Fruit fly (Drosophila melanogaster) whole organism, embryonic: Measurements from ENCODE around the gene Pde11.

Experiments
- Atf6 ChIP-seq: fragments of 200-800 bp; sonication (Bioruptor generic); IDR thresholded peaks from 2 replicates; pipeline ENCODE4 v1.3.6; 2022; ENCODE audit warnings: missing biosample characterization, missing genetic modification characterization
- B-H1 ChIP-seq: fragments of 200-800 bp; sonication (Bioruptor generic); IDR thresholded peaks from 3 replicates; pipeline ENCODE4 v1.3.6; 2022; ENCODE audit warnings: missing biosample characterization, missing genetic modification characterization
- B-H2 ChIP-seq: fragments of 200-800 bp; sonication (Bioruptor generic); optimal IDR thresholded peaks from 2 replicates; lab custom pipeline; 2018; ENCODE audit warnings: missing biosample characterization, mild to moderate bottlenecking, missing genetic modification characterization
- Bteb2 ChIP-seq: fragments of 200-800 bp; sonication (Bioruptor generic); optimal IDR thresholded peaks from 2 replicates; lab custom pipeline; 2016; ENCODE audit warnings: missing biosample characterization, missing genetic modification characterization
- CG10462 ChIP-seq: fragments of 200-800 bp; sonication (Bioruptor generic); optimal IDR thresholded peaks from 2 replicates; lab custom pipeline; 2016; ENCODE audit warnings: missing biosample characterization, missing genetic modification characterization
- CG12299 ChIP-seq: fragments of 200-800 bp; sonication (Bioruptor generic); optimal IDR thresholded peaks from 2 replicates; lab custom pipeline; 2018; ENCODE audit warnings: missing biosample characterization, mild to moderate bottlenecking, missing genetic modification characterization
- CG12769 ChIP-seq: fragments of 200-800 bp; sonication (Bioruptor generic); optimal IDR thresholded peaks from 2 replicates; lab custom pipeline; 2019; ENCODE audit warnings: missing biosample characterization, mild to moderate bottlenecking, missing genetic modification characterization, moderate library complexity
- CG16863 ChIP-seq: fragments of 200-800 bp; sonication (Bioruptor generic); optimal IDR thresholded peaks from 3 replicates; lab custom pipeline; 2016; ENCODE audit warnings: missing biosample characterization, missing genetic modification characterization
- CG18599 ChIP-seq: fragments of 200-800 bp; sonication (Bioruptor generic); optimal IDR thresholded peaks from 3 replicates; lab custom pipeline; 2017; ENCODE audit warnings: missing biosample characterization, missing genetic modification characterization, mild to moderate bottlenecking, moderate library complexity, missing genetic modification reagents
- CG18619 ChIP-seq: fragments of 200-800 bp; sonication (Bioruptor generic); optimal IDR thresholded peaks from 3 replicates; lab custom pipeline; 2017; ENCODE audit warnings: missing biosample characterization, mild to moderate bottlenecking, missing genetic modification characterization
- CG32772 ChIP-seq: fragments of 200-800 bp; sonication (Bioruptor generic); IDR thresholded peaks from 2 replicates; pipeline ENCODE4 v1.3.6; 2022; ENCODE audit warnings: missing biosample characterization, missing genetic modification characterization
- CG3847 ChIP-seq: fragments of 200-800 bp; sonication (Bioruptor generic); IDR thresholded peaks from 2 replicates; pipeline ENCODE4 v1.3.6; 2022; ENCODE audit warnings: missing biosample characterization, missing genetic modification characterization
- CG4360 ChIP-seq: fragments of 200-800 bp; sonication (Bioruptor generic); IDR thresholded peaks from 2 replicates; pipeline ENCODE4 v1.3.6; 2022; ENCODE audit warnings: missing biosample characterization, missing genetic modification characterization
- CG4404 ChIP-seq: fragments of 200-800 bp; sonication (Bioruptor generic); IDR thresholded peaks from 2 replicates; pipeline ENCODE4 v1.3.6; 2022; ENCODE audit warnings: missing biosample characterization, missing genetic modification characterization
- CG4707 ChIP-seq: fragments of 200-800 bp; sonication (Bioruptor generic); optimal IDR thresholded peaks from 2 replicates; lab custom pipeline; 2018; ENCODE audit warnings: missing biosample characterization, mild to moderate bottlenecking, missing genetic modification characterization, moderate library complexity
- CG4730 ChIP-seq: fragments of 200-800 bp; sonication (Bioruptor generic); IDR thresholded peaks from 2 replicates; pipeline ENCODE4 v1.3.6; 2022; ENCODE audit warnings: missing biosample characterization, missing genetic modification characterization
- CG9876 ChIP-seq: fragments of 200-800 bp; sonication (Bioruptor generic); optimal IDR thresholded peaks from 2 replicates; lab custom pipeline; 2016; ENCODE audit warnings: missing biosample characterization, missing genetic modification characterization
- CoRest ChIP-seq: fragments of 200-800 bp; sonication (Bioruptor generic); optimal IDR thresholded peaks from 3 replicates; lab custom pipeline; 2018; ENCODE audit warnings: missing biosample characterization, mild to moderate bottlenecking, missing genetic modification characterization, moderate library complexity
- E2f2 ChIP-seq: fragments of 200-800 bp; sonication (Bioruptor generic); IDR thresholded peaks from 2 replicates; pipeline ENCODE4 v1.3.6; 2022; ENCODE audit warnings: missing biosample characterization, missing genetic modification characterization
- Fer3 ChIP-seq: fragments of 200-800 bp; sonication (Bioruptor generic); optimal IDR thresholded peaks from 2 replicates; lab custom pipeline; 2018; ENCODE audit warnings: missing biosample characterization, mild to moderate bottlenecking, missing genetic modification characterization, moderate library complexity
- HLH4C ChIP-seq: fragments of 200-800 bp; sonication (Bioruptor generic); IDR thresholded peaks from 3 replicates; pipeline ENCODE4 v1.3.6; 2022; ENCODE audit warnings: missing biosample characterization, missing genetic modification characterization; ENCODE audit not compliant: partially characterized antibody
- Hey ChIP-seq: fragments of 200-800 bp; sonication (Bioruptor generic); optimal IDR thresholded peaks from 3 replicates; lab custom pipeline; 2018; ENCODE audit warnings: missing biosample characterization, mild to moderate bottlenecking, missing genetic modification characterization
- Hmr ChIP-seq: fragments of 200-800 bp; sonication (Bioruptor generic); optimal IDR thresholded peaks from 3 replicates; lab custom pipeline; 2017; ENCODE audit warnings: mild to moderate bottlenecking, missing biosample characterization, missing genetic modification reagents, missing genetic modification characterization
- Lhr ChIP-seq: fragments of 200-800 bp; sonication (Bioruptor generic); optimal IDR thresholded peaks from 3 replicates; lab custom pipeline; 2017; ENCODE audit warnings: mild to moderate bottlenecking, missing biosample characterization, missing genetic modification reagents, missing genetic modification characterization
- Lim3 ChIP-seq: fragments of 200-800 bp; sonication (Bioruptor generic); IDR thresholded peaks from 2 replicates; pipeline ENCODE4 v1.3.6; 2022; ENCODE audit warnings: missing biosample characterization, missing genetic modification characterization
- MBD-R2 ChIP-seq: fragments of 200-800 bp; sonication (Bioruptor generic); IDR thresholded peaks from 2 replicates; pipeline ENCODE4 v1.3.6; 2022; ENCODE audit warnings: missing biosample characterization, missing genetic modification characterization
- Nf-YA ChIP-seq: fragments of 200-800 bp; sonication (Bioruptor generic); IDR thresholded peaks from 2 replicates; pipeline ENCODE4 v1.3.6; 2022; ENCODE audit warnings: missing biosample characterization, missing genetic modification characterization
- Ravus ChIP-seq: fragments of 200-800 bp; sonication (Bioruptor generic); IDR thresholded peaks from 2 replicates; pipeline ENCODE4 v1.3.6; 2022; ENCODE audit warnings: missing biosample characterization, missing genetic modification characterization
- Scr ChIP-seq: fragments of 200-800 bp; sonication (Bioruptor generic); IDR thresholded peaks from 2 replicates; pipeline ENCODE4 v1.3.6; 2022; ENCODE audit warnings: missing biosample characterization, missing genetic modification characterization; ENCODE audit not compliant: partially characterized antibody
- Sox100B ChIP-seq: fragments of 200-800 bp; sonication (Bioruptor generic); optimal IDR thresholded peaks from 3 replicates; lab custom pipeline; 2018; ENCODE audit warnings: missing biosample characterization, mild to moderate bottlenecking, missing genetic modification characterization
- TFAM ChIP-seq: fragments of 200-800 bp; sonication (Bioruptor generic); optimal IDR thresholded peaks from 2 replicates; lab custom pipeline; 2017; ENCODE audit warnings: missing biosample characterization, missing genetic modification characterization, inconsistent platforms
- bbx ChIP-seq: fragments of 200-800 bp; sonication (Bioruptor generic); IDR thresholded peaks from 2 replicates; pipeline ENCODE4 v1.3.6; 2022; ENCODE audit warnings: missing biosample characterization, missing genetic modification characterization; ENCODE audit not compliant: partially characterized antibody
- croc ChIP-seq: fragments of 200-800 bp; sonication (Bioruptor generic); conservative IDR thresholded peaks from 3 replicates; pipeline ENCODE4 v1.3.6; 2022; ENCODE audit warnings: missing biosample characterization, missing genetic modification characterization
- crp ChIP-seq, 2 experiments: fragments of 200-800 bp; sonication (Bioruptor generic); optimal IDR thresholded peaks; 2 replicates in 1 of 2; 3 replicates in 1 of 2; lab custom pipeline; 2017; ENCODE audit warnings: missing biosample characterization in 2 of 2, missing genetic modification characterization in 2 of 2, mild to moderate bottlenecking in 1 of 2, moderate library complexity in 1 of 2
- danr ChIP-seq: fragments of 200-800 bp; sonication (Bioruptor generic); IDR thresholded peaks from 2 replicates; pipeline ENCODE4 v1.3.6; 2022; ENCODE audit warnings: missing biosample characterization, missing genetic modification characterization
- esg ChIP-seq: fragments of 200-800 bp; sonication (Bioruptor generic); conservative IDR thresholded peaks from 2 replicates; pipeline ENCODE4 v1.3.6; 2022; ENCODE audit warnings: missing biosample characterization, missing genetic modification characterization
- ftz-f1 ChIP-seq: fragments of 200-800 bp; sonication (Bioruptor generic); optimal IDR thresholded peaks from 2 replicates; lab custom pipeline; 2016; ENCODE audit warnings: missing biosample characterization, missing genetic modification characterization
- fu2 ChIP-seq: fragments of 200-800 bp; sonication (Bioruptor generic); optimal IDR thresholded peaks from 2 replicates; lab custom pipeline; 2016; ENCODE audit warnings: missing biosample characterization, missing genetic modification characterization
- her ChIP-seq: fragments of 200-800 bp; sonication (Bioruptor generic); optimal IDR thresholded peaks from 2 replicates; lab custom pipeline; 2016; ENCODE audit warnings: missing biosample characterization, missing genetic modification characterization
- klu ChIP-seq: fragments of 200-800 bp; sonication (Bioruptor generic); IDR thresholded peaks from 2 replicates; pipeline ENCODE4 v1.3.6; 2022; ENCODE audit warnings: missing biosample characterization, missing genetic modification characterization
- nerfin-2 ChIP-seq: fragments of 200-800 bp; sonication (Bioruptor generic); IDR thresholded peaks from 2 replicates; pipeline ENCODE4 v1.3.6; 2022; ENCODE audit warnings: missing biosample characterization, missing genetic modification characterization; ENCODE audit not compliant: partially characterized antibody
- otp ChIP-seq: fragments of 200-800 bp; sonication (Bioruptor generic); IDR thresholded peaks from 3 replicates; pipeline ENCODE4, ENCODE4 v1.3.6; 2022; ENCODE audit warnings: missing biosample characterization, missing genetic modification characterization
- row ChIP-seq: fragments of 200-800 bp; sonication (Bioruptor generic); IDR thresholded peaks from 3 replicates; pipeline ENCODE4 v1.3.6; 2022; ENCODE audit warnings: missing biosample characterization, missing genetic modification characterization
- sc ChIP-seq, 3 experiments: fragments of >200 bp in 2 of 3; fragments of 200-800 bp in 1 of 3; sonication (Bioruptor generic) in 1 of 3; optimal IDR thresholded peaks; 2 replicates in 2 of 3; 3 replicates in 1 of 3; lab custom pipeline; 2017; ENCODE audit warnings: mild to moderate bottlenecking in 1 of 3, missing biosample characterization in 1 of 3, missing genetic modification characterization in 1 of 3, missing genetic modification reagents in 1 of 3
- sima ChIP-seq: fragments of 200-800 bp; sonication (Bioruptor generic); optimal IDR thresholded peaks from 2 replicates; lab custom pipeline; 2016; ENCODE audit warnings: missing biosample characterization, missing genetic modification characterization
- slbo ChIP-seq: fragments of 200-800 bp; sonication (Bioruptor generic); IDR thresholded peaks from 2 replicates; pipeline ENCODE4 v1.3.6; 2022; ENCODE audit warnings: missing biosample characterization, missing genetic modification characterization
- tgo ChIP-seq: fragments of 200-800 bp; sonication (Bioruptor generic); IDR thresholded peaks from 3 replicates; pipeline ENCODE4 v1.3.6; 2022; ENCODE audit warnings: missing biosample characterization, missing genetic modification characterization
- tll ChIP-seq, 2 experiments: fragments of 200-800 bp in 1 of 2; fragments of >200 bp in 1 of 2; sonication (Bioruptor generic) in 1 of 2; optimal IDR thresholded peaks; 2 replicates each; lab custom pipeline; 2017 to 2019; ENCODE audit warnings: missing biosample characterization in 2 of 2, missing genetic modification characterization in 2 of 2, mild to moderate bottlenecking in 1 of 2, moderate library complexity in 1 of 2
- toy ChIP-seq: fragments of 200-800 bp; sonication (Bioruptor generic); IDR thresholded peaks from 2 replicates; pipeline ENCODE4 v1.3.6; 2022; ENCODE audit warnings: missing biosample characterization, missing genetic modification characterization
- twi ChIP-seq: fragments of 200-800 bp; optimal IDR thresholded peaks from 2 replicates; lab custom pipeline; 2019; ENCODE audit warnings: missing biosample characterization, mild to moderate bottlenecking, missing genetic modification characterization, moderate library complexity

Gene Pde11

dm6 chr2L:18617003-18617402 is 26.9 kb upstream of the Pde11 start, which contains the start of gene MESR3 (continued):
- TF ChIP-seq croc (GFP tag; lab: Robert Waterston, UW): no peak; the same call in 1 of the 3 replicates
- TF ChIP-seq Lim3: no peak
- 0 out of 3 replicates have a peak, but pooled peaks have one; percentile 37 for TF ChIP-seq HLH4C (GFP tag; lab: Robert Waterston, UW)
- TF ChIP-seq crp (GFP tag; optimal IDR thresholded peaks at IDR 0.05; lab: Kevin White, UChicago): no peak
- no peak for TF ChIP-seq sima (GFP tag; lab: Kevin White, UChicago)
- peak; percentile 40 for TF ChIP-seq esg
- peak; percentile 85 for TF ChIP-seq CG18599 (GFP tag; lab: Kevin White, UChicago)
- TF ChIP-seq CoRest (tag; lab: Kevin White, UChicago): peak; percentile 74
- TF ChIP-seq bbx (GFP tag; lab: Robert Waterston, UW): peak; percentile 53; the same call in 1 of the 2 replicates
- TF ChIP-seq twi (tag; lab: Kevin White, UChicago): no peak
- TF ChIP-seq CG4404 (GFP tag; lab: Robert Waterston, UW): no peak
- TF ChIP-seq her (GFP tag; lab: Kevin White, UChicago): peak; percentile 43
- TF ChIP-seq B-H2 (GFP tag; lab: Kevin White, UChicago): peak; percentile 61
- no peak; the same call in 1 of the 2 replicates for TF ChIP-seq Scr (GFP tag; lab: Robert Waterston, UW)
- no peak for TF ChIP-seq TFAM (GFP tag; lab: Kevin White, UChicago)
- TF ChIP-seq Atf6 (GFP tag; lab: Robert Waterston, UW): peak; percentile 75
- TF ChIP-seq MBD-R2 (GFP tag; lab: Robert Waterston, UW): peak; percentile 46; the same call in 1 of the 2 replicates
- no peak for TF ChIP-seq klu
- no peak for TF ChIP-seq sc (optimal IDR thresholded peaks at IDR 0.05; lab: Kevin White, UChicago)
- TF ChIP-seq sc (GFP tag; optimal IDR thresholded peaks at IDR 0.05; lab: Kevin White, UChicago): no peak
- TF ChIP-seq tgo (GFP tag; lab: Robert Waterston, UW): peak; percentile 26; the same call in 1 of the 3 replicates
- no peak for TF ChIP-seq CG12769 (tag; lab: Kevin White, UChicago)
- TF ChIP-seq CG4360 (GFP tag; lab: Robert Waterston, UW): peak; percentile 5; the same call in 1 of the 2 replicates
- TF ChIP-seq CG32772 (GFP tag; lab: Robert Waterston, UW): peak; percentile 47
- peak; percentile 55 for TF ChIP-seq Hmr
- TF ChIP-seq CG18619 (GFP tag; lab: Kevin White, UChicago): peak; percentile 70
- TF ChIP-seq ftz-f1 (GFP tag; lab: Kevin White, UChicago): peak; percentile 30
- peak; percentile 42 for TF ChIP-seq CG12299 (tag; lab: Kevin White, UChicago)
- TF ChIP-seq CG10462: peak; percentile 27
- peak; percentile 38; the same call in 1 of the 2 replicates for TF ChIP-seq Nf-YA (GFP tag; lab: Robert Waterston, UW)
- peak; percentile 64; the same call in 2 of the 3 replicates for TF ChIP-seq row (GFP tag; lab: Robert Waterston, UW)
- no peak for TF ChIP-seq nerfin-2 (GFP tag; lab: Robert Waterston, UW)
- TF ChIP-seq CG4730 (GFP tag; lab: Robert Waterston, UW): no peak
- TF ChIP-seq E2f2 (GFP tag; lab: Robert Waterston, UW): peak; percentile 55; the same call in 1 of the 2 replicates
- TF ChIP-seq Hey (tag; lab: Kevin White, UChicago): peak; percentile 28
- TF ChIP-seq slbo (GFP tag; lab: Robert Waterston, UW): peak; percentile 69
- TF ChIP-seq tll (GFP tag; optimal IDR thresholded peaks at IDR 0.05; lab: Kevin White, UChicago): no peak
- peak; percentile 43; the same call in 2 of the 3 replicates for TF ChIP-seq otp (GFP tag; lab: Robert Waterston, UW)
- no peak for TF ChIP-seq Bteb2 (GFP tag; lab: Kevin White, UChicago)
- TF ChIP-seq CG3847 (GFP tag; lab: Robert Waterston, UW): peak; percentile 51
- TF ChIP-seq Ravus (GFP tag; lab: Robert Waterston, UW): no peak; the same call in 1 of the 2 replicates
- no peak for TF ChIP-seq danr (GFP tag; lab: Robert Waterston, UW)
- no peak for TF ChIP-seq CG9876 (GFP tag; lab: Kevin White, UChicago)
- TF ChIP-seq Lhr: no peak
- TF ChIP-seq B-H1 (GFP tag; lab: Robert Waterston, UW): peak; percentile 70; the same call in 1 of the 3 replicates
- no peak for TF ChIP-seq CG16863
- no peak for TF ChIP-seq fu2 (GFP tag; lab: Kevin White, UChicago)
- no peak for TF ChIP-seq Sox100B
- TF ChIP-seq CG4707 (GFP tag; lab: Kevin White, UChicago): peak; percentile 48
- TF ChIP-seq toy (GFP tag; lab: Robert Waterston, UW): no peak
- TF ChIP-seq Fer3 (tag; lab: Kevin White, UChicago): peak; percentile 86
